Fruit fly (Drosophila melanogaster) whole organism, embryonic: ENCODE results near the gene Sptr.

Source experiments
- Adf1 ChIP-seq: fragments of 200-800 bp; sonication (Bioruptor generic); IDR thresholded peaks from 2 replicates; pipeline ENCODE4 v1.3.6; 2022; ENCODE audit warnings: missing biosample characterization, missing genetic modification characterization
- Asciz ChIP-seq: fragments of 200-800 bp; sonication (Bioruptor generic); optimal IDR thresholded peaks from 2 replicates; lab custom pipeline; 2017; ENCODE audit warnings: missing biosample characterization, mild to moderate bottlenecking, missing genetic modification characterization, missing genetic modification reagents
- CG10431 ChIP-seq: fragments of 200-800 bp; sonication (Bioruptor generic); optimal IDR thresholded peaks from 3 replicates; lab custom pipeline; 2018; ENCODE audit warnings: missing biosample characterization, mild to moderate bottlenecking, missing genetic modification characterization
- CG10654 ChIP-seq: fragments of 200-800 bp; sonication (Bioruptor generic); optimal IDR thresholded peaks from 2 replicates; lab custom pipeline; 2016; ENCODE audit warnings: missing biosample characterization, missing genetic modification characterization
- CG11560 ChIP-seq: fragments of 200-800 bp; sonication (Bioruptor generic); IDR thresholded peaks from 3 replicates; pipeline ENCODE4 v1.3.6; 2022; ENCODE audit warnings: missing biosample characterization, missing genetic modification characterization
- CG12071 ChIP-seq: fragments of 200-800 bp; sonication (Bioruptor generic); optimal IDR thresholded peaks from 3 replicates; lab custom pipeline; 2018; ENCODE audit warnings: missing biosample characterization, mild to moderate bottlenecking, missing genetic modification characterization
- CG13894 ChIP-seq: fragments of 200-800 bp; sonication (Bioruptor generic); optimal IDR thresholded peaks from 3 replicates; lab custom pipeline; 2018; ENCODE audit warnings: missing biosample characterization, mild to moderate bottlenecking, missing genetic modification characterization, moderate library complexity
- CG16779 ChIP-seq: fragments of 200-800 bp; sonication (Bioruptor generic); IDR thresholded peaks from 2 replicates; pipeline ENCODE4 v1.3.6; 2022; ENCODE audit warnings: missing biosample characterization, missing genetic modification characterization
- CG17912 ChIP-seq: fragments of 200-800 bp; sonication (Bioruptor generic); optimal IDR thresholded peaks from 2 replicates; lab custom pipeline; 2018; ENCODE audit warnings: missing biosample characterization, mild to moderate bottlenecking, missing genetic modification characterization
- CG3163 ChIP-seq: fragments of 200-800 bp; sonication (Bioruptor generic); optimal IDR thresholded peaks from 3 replicates; lab custom pipeline; 2016; ENCODE audit warnings: missing biosample characterization, missing genetic modification characterization
- CG33557 ChIP-seq: fragments of 200-800 bp; sonication (Bioruptor generic); optimal IDR thresholded peaks from 2 replicates; lab custom pipeline; 2019; ENCODE audit warnings: missing biosample characterization, mild to moderate bottlenecking, missing genetic modification characterization, moderate library complexity
- CG34224 ChIP-seq: fragments of 200-800 bp; sonication (Bioruptor generic); IDR thresholded peaks from 3 replicates; pipeline ENCODE4 v1.3.6; 2022; ENCODE audit warnings: missing biosample characterization, missing genetic modification characterization; ENCODE audit not compliant: partially characterized antibody
- CG4707 ChIP-seq: fragments of 200-800 bp; sonication (Bioruptor generic); optimal IDR thresholded peaks from 2 replicates; lab custom pipeline; 2018; ENCODE audit warnings: missing biosample characterization, mild to moderate bottlenecking, missing genetic modification characterization, moderate library complexity
- CG7839 ChIP-seq: fragments of 200-800 bp; sonication (Bioruptor generic); optimal IDR thresholded peaks from 3 replicates; lab custom pipeline; 2018; ENCODE audit warnings: missing biosample characterization, mild to moderate bottlenecking, missing genetic modification characterization, moderate library complexity
- CG8281 ChIP-seq: fragments of 200-800 bp; sonication (Bioruptor generic); optimal IDR thresholded peaks from 2 replicates; lab custom pipeline; 2018; ENCODE audit warnings: missing biosample characterization, mild to moderate bottlenecking, missing genetic modification characterization, moderate library complexity
- CG8388 ChIP-seq: fragments of 200-800 bp; sonication (Bioruptor generic); optimal IDR thresholded peaks from 2 replicates; lab custom pipeline; 2019; ENCODE audit warnings: missing biosample characterization, mild to moderate bottlenecking, missing genetic modification characterization, moderate library complexity
- CG8924 ChIP-seq: fragments of 200-800 bp; optimal IDR thresholded peaks from 3 replicates; lab custom pipeline; 2019; ENCODE audit warnings: missing biosample characterization, mild to moderate bottlenecking, missing genetic modification characterization, moderate library complexity
- CG8944 ChIP-seq: fragments of 200-800 bp; sonication (Bioruptor generic); optimal IDR thresholded peaks from 3 replicates; lab custom pipeline; 2016; ENCODE audit warnings: missing biosample characterization, missing genetic modification characterization
- CrebB ChIP-seq: fragments of 200-800 bp; sonication (Bioruptor generic); optimal IDR thresholded peaks from 3 replicates; lab custom pipeline; 2018; ENCODE audit warnings: missing biosample characterization, mild to moderate bottlenecking, missing genetic modification characterization
- Dbx ChIP-seq: fragments of 200-800 bp; sonication (Bioruptor generic); IDR thresholded peaks from 3 replicates; pipeline ENCODE4 v1.3.6; 2022; ENCODE audit warnings: missing biosample characterization, missing genetic modification characterization
- E2f1 ChIP-seq: fragments of 200-800 bp; sonication (Bioruptor generic); IDR thresholded peaks from 2 replicates; pipeline ENCODE4 v1.3.6; 2022; ENCODE audit warnings: missing biosample characterization, missing genetic modification characterization
- E2f2 ChIP-seq: fragments of 200-800 bp; sonication (Bioruptor generic); IDR thresholded peaks from 2 replicates; pipeline ENCODE4 v1.3.6; 2022; ENCODE audit warnings: missing biosample characterization, missing genetic modification characterization
- Fer1 ChIP-seq: fragments of 200-800 bp; sonication (Bioruptor generic); optimal IDR thresholded peaks from 2 replicates; lab custom pipeline; 2017; ENCODE audit warnings: missing biosample characterization, mild to moderate bottlenecking, missing genetic modification characterization
- Fer2 ChIP-seq: fragments of 200-800 bp; sonication (Bioruptor generic); optimal IDR thresholded peaks from 2 replicates; lab custom pipeline; 2018; ENCODE audit warnings: missing biosample characterization, mild to moderate bottlenecking, missing genetic modification characterization, moderate library complexity
- Gsc ChIP-seq: fragments of 200-800 bp; sonication (Bioruptor generic); IDR thresholded peaks from 2 replicates; pipeline ENCODE4 v1.3.6; 2022; ENCODE audit warnings: missing biosample characterization, missing genetic modification characterization
- Gug ChIP-seq: fragments of 200-800 bp; sonication (Bioruptor generic); IDR thresholded peaks from 4 replicates; pipeline ENCODE4 v1.3.6; 2022; ENCODE audit warnings: missing biosample characterization, missing genetic modification characterization
- HHEX ChIP-seq: fragments of 200-800 bp; sonication (Bioruptor generic); optimal IDR thresholded peaks from 3 replicates; lab custom pipeline; 2017; ENCODE audit warnings: missing biosample characterization, mild to moderate bottlenecking, missing genetic modification characterization, missing genetic modification reagents
- HLH3B ChIP-seq: fragments of 200-800 bp; sonication (Bioruptor generic); IDR thresholded peaks from 2 replicates; pipeline ENCODE4 v1.3.6; 2022; ENCODE audit warnings: missing biosample characterization, missing genetic modification characterization
- Hr3 ChIP-seq: fragments of 200-800 bp; sonication (Bioruptor generic); optimal IDR thresholded peaks from 3 replicates; lab custom pipeline; 2016; ENCODE audit warnings: missing biosample characterization, missing genetic modification characterization
- MTF-1 ChIP-seq: fragments of 200-800 bp; sonication (Bioruptor generic); optimal IDR thresholded peaks from 2 replicates; lab custom pipeline; 2018; ENCODE audit warnings: missing biosample characterization, mild to moderate bottlenecking, missing genetic modification characterization, borderline replicate concordance
- Sin3A ChIP-seq: fragments of >200 bp; optimal IDR thresholded peaks from 2 replicates; lab custom pipeline; 2018
- Taf1 ChIP-seq: fragments of 200-800 bp; sonication (Bioruptor generic); IDR thresholded peaks from 2 replicates; pipeline ENCODE4 v1.3.6; 2022; ENCODE audit warnings: missing biosample characterization, missing genetic modification characterization
- Xrp1 ChIP-seq: fragments of 200-800 bp; sonication (Bioruptor generic); IDR thresholded peaks from 2 replicates; pipeline ENCODE4 v1.3.6; 2022; ENCODE audit warnings: missing biosample characterization, missing genetic modification characterization
- ap ChIP-seq: fragments of 200-800 bp; sonication (Bioruptor generic); IDR thresholded peaks from 2 replicates; pipeline ENCODE4 v1.3.6; 2022; ENCODE audit warnings: missing biosample characterization, missing genetic modification characterization
- bab2 ChIP-seq: fragments of 200-800 bp; sonication (Bioruptor generic); optimal IDR thresholded peaks from 2 replicates; lab custom pipeline; 2016; ENCODE audit warnings: missing biosample characterization, missing genetic modification characterization
- caup ChIP-seq: fragments of 200-800 bp; sonication (Bioruptor generic); optimal IDR thresholded peaks from 3 replicates; lab custom pipeline; 2017; ENCODE audit warnings: missing biosample characterization, mild to moderate bottlenecking, missing genetic modification characterization, moderate library complexity; ENCODE audit not compliant: severe bottlenecking
- chm ChIP-seq: fragments of 200-800 bp; sonication (Bioruptor generic); IDR thresholded peaks from 2 replicates; pipeline ENCODE4 v1.3.6; 2022; ENCODE audit warnings: missing biosample characterization, missing genetic modification characterization
- chn ChIP-seq: fragments of 200-800 bp; sonication (Bioruptor generic); optimal IDR thresholded peaks from 2 replicates; lab custom pipeline; 2016; ENCODE audit warnings: missing biosample characterization, missing genetic modification characterization
- ewg ChIP-seq: fragments of 200-800 bp; sonication (Bioruptor generic); optimal IDR thresholded peaks from 3 replicates; lab custom pipeline; 2017; ENCODE audit warnings: mild to moderate bottlenecking, missing biosample characterization, missing genetic modification reagents, missing genetic modification characterization
- gt ChIP-seq: fragments of 200-800 bp; sonication (Bioruptor generic); IDR thresholded peaks from 2 replicates; pipeline ENCODE4 v1.3.6; 2022; ENCODE audit warnings: missing biosample characterization, missing genetic modification characterization
- maf-S ChIP-seq: fragments of 200-800 bp; sonication (Bioruptor generic); optimal IDR thresholded peaks from 2 replicates; lab custom pipeline; 2016; ENCODE audit warnings: missing biosample characterization, missing genetic modification characterization
- mam ChIP-seq: fragments of 200-800 bp; sonication (Bioruptor generic); optimal IDR thresholded peaks from 3 replicates; lab custom pipeline; 2016; ENCODE audit warnings: missing biosample characterization, missing genetic modification characterization
- phol ChIP-seq: fragments of 200-800 bp; sonication (Bioruptor generic); optimal IDR thresholded peaks from 3 replicates; lab custom pipeline; 2018; ENCODE audit warnings: missing biosample characterization, mild to moderate bottlenecking, missing genetic modification characterization, moderate library complexity
- ranshi ChIP-seq: fragments of 200-800 bp; sonication (Bioruptor generic); IDR thresholded peaks from 2 replicates; pipeline ENCODE4 v1.3.6; 2022; ENCODE audit warnings: missing biosample characterization, missing genetic modification characterization
- salm ChIP-seq: fragments of 200-800 bp; sonication (Bioruptor generic); optimal IDR thresholded peaks from 2 replicates; lab custom pipeline; 2018; ENCODE audit warnings: missing biosample characterization, mild to moderate bottlenecking, missing genetic modification characterization
- sc ChIP-seq, 3 experiments: fragments of >200 bp in 2 of 3; fragments of 200-800 bp in 1 of 3; sonication (Bioruptor generic) in 1 of 3; optimal IDR thresholded peaks; 2 replicates in 2 of 3; 3 replicates in 1 of 3; lab custom pipeline; 2017; ENCODE audit warnings: mild to moderate bottlenecking in 1 of 3, missing biosample characterization in 1 of 3, missing genetic modification characterization in 1 of 3, missing genetic modification reagents in 1 of 3
- slou ChIP-seq: fragments of 200-800 bp; sonication (Bioruptor generic); optimal IDR thresholded peaks from 3 replicates; lab custom pipeline; 2016; ENCODE audit warnings: missing biosample characterization, missing genetic modification characterization
- unpg ChIP-seq: fragments of 200-800 bp; sonication (Bioruptor generic); optimal IDR thresholded peaks from 3 replicates; lab custom pipeline; 2018; ENCODE audit warnings: missing biosample characterization, mild to moderate bottlenecking, missing genetic modification characterization, moderate library complexity
- wdn ChIP-seq: fragments of 200-800 bp; sonication (Bioruptor generic); IDR thresholded peaks from 2 replicates; pipeline ENCODE4 v1.3.6; 2022; ENCODE audit warnings: missing biosample characterization, missing genetic modification characterization

The Sptr gene

DNA sequence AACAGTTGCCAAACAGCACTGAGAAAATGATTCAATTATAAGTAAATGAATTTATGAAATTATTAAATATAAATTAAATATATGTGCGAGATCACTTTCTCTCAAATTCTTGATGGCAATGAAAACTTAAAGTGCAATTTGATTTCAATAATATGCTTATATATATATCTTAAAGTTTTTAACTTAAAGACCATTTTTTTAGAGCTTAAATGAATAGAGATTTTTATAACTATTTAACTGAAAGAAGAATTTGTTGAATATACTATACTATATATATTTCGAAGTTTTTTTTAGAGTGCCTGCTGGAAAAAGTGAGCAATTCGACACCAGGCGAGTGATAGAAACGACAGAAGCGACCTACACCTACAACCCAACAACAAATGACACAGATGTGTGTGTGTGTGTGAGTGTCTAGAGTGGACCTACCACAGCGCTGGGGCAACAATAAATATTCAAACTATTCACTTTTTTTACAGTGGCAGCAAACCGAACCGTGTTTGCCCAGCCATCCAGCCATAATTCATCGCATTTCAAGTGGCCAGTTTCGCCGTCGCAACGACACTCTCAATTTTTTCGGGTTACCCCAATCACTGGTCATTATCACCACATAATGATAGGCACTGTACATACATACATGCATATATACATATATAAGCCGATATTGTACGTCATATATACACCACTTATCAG is 19.2 kb downstream of the Sptr start (continued):
- TF ChIP-seq Fer1 (GFP tag; lab: Kevin White, UChicago) (no peak), Xrp1 (GFP tag; lab: Robert Waterston, UW) (peak; percentile 66), HLH3B (peak; percentile 46; the same call in 1 of the 2 replicates), E2f1 (GFP tag; lab: Robert Waterston, UW) (no peak), ewg (GFP tag; lab: Kevin White, UChicago) (no peak), CG8388 (peak; percentile 72), CG17912 (GFP tag; lab: Kevin White, UChicago) (no peak), mam (GFP tag; lab: Kevin White, UChicago) (no peak), CrebB (tag; lab: Kevin White, UChicago) (no peak), sc (optimal IDR thresholded peaks at IDR 0.05; lab: Kevin White, UChicago) (no peak), sc (GFP tag; optimal IDR thresholded peaks at IDR 0.05; lab: Kevin White, UChicago) (peak; percentile 17), CG10431 (no peak), Taf1 (no peak), caup (GFP tag; lab: Kevin White, UChicago) (no peak), Asciz (GFP tag; lab: Kevin White, UChicago) (no peak), Hr3 (GFP tag; lab: Kevin White, UChicago) (peak; percentile 45), unpg (GFP tag; lab: Kevin White, UChicago) (peak; percentile 63), chn (GFP tag; lab: Kevin White, UChicago) (peak; percentile 7), Gug (GFP tag; lab: Robert Waterston, UW) (no peak), HHEX (peak; percentile 27), Gsc (no peak), CG7839 (tag; lab: Kevin White, UChicago) (peak; percentile 73), chm (GFP tag; lab: Robert Waterston, UW) (0 out of 2 replicates have a peak, but pooled peaks have one; percentile 51), ap (0 out of 2 replicates have a peak, but pooled peaks have one; percentile 33), Sin3A (lab: Kevin White, UChicago) (no peak), CG8281 (peak; percentile 7), CG4707 (GFP tag; lab: Kevin White, UChicago) (no peak), slou (GFP tag; lab: Kevin White, UChicago) (no peak), MTF-1 (no peak), ranshi (no peak), Dbx (GFP tag; lab: Robert Waterston, UW) (0 out of 3 replicates have a peak, but pooled peaks have one; percentile 19), CG10654 (GFP tag; lab: Kevin White, UChicago) (no peak), maf-S (GFP tag; lab: Kevin White, UChicago) (no peak), CG8944 (GFP tag; lab: Kevin White, UChicago) (no peak), CG8924 (tag; lab: Kevin White, UChicago) (peak; percentile 89), phol (tag; lab: Kevin White, UChicago) (peak; percentile 85), E2f2 (peak; percentile 17; the same call in 1 of the 2 replicates), Fer2 (tag; lab: Kevin White, UChicago) (no peak), bab2 (GFP tag; lab: Kevin White, UChicago) (no peak), gt (no peak), CG12071 (GFP tag; lab: Kevin White, UChicago) (no peak), CG34224 (no peak), CG3163 (GFP tag; lab: Kevin White, UChicago) (no peak), CG13894 (no peak), CG33557 (GFP tag; lab: Kevin White, UChicago) (peak; percentile 68), salm (tag; lab: Kevin White, UChicago) (no peak), CG16779 (GFP tag; lab: Robert Waterston, UW) (peak; percentile 17; the same call in 1 of the 2 replicates), wdn (GFP tag; lab: Robert Waterston, UW) (no peak), CG11560 (tag; lab: Robert Waterston, UW) (no peak), Adf1 (no peak)
